Worm (Caenorhabditis elegans) whole organism, L4 larva: Measurements from ENCODE around the gene srh-199.

Source experiments
- D1046.2 ChIP-seq: fragments of 200-800 bp; sonication (Bioruptor generic); IDR thresholded peaks from 2 replicates; pipeline ENCODE4 v1.3.6; 2022; ENCODE audit warnings: missing genetic modification characterization, missing compliant biosample characterization
- F26F4.8 ChIP-seq: fragments of 200-800 bp; sonication (Bioruptor generic); conservative IDR thresholded peaks from 2 replicates; pipeline ENCODE4 v1.3.6; 2022; ENCODE audit warnings: missing genetic modification characterization, missing compliant biosample characterization
- ceh-32 ChIP-seq: sonication (generic microtip); optimal IDR thresholded peaks from 2 replicates; lab custom pipeline; 2016; ENCODE audit warnings: mild to moderate bottlenecking, missing genetic modification characterization, missing compliant biosample characterization; ENCODE audit not compliant: poor library complexity
- ceh-82 ChIP-seq: sonication (generic microtip); optimal IDR thresholded peaks from 2 replicates; lab custom pipeline; 2017; ENCODE audit warnings: missing biosample characterization, missing genetic modification characterization
- dmd-6 ChIP-seq: fragments of 200-800 bp; sonication (Bioruptor generic); IDR thresholded peaks from 2 replicates; pipeline ENCODE4 v1.3.6; 2022; ENCODE audit warnings: missing genetic modification reagents, missing genetic modification characterization, missing compliant biosample characterization
- dmd-9 ChIP-seq: fragments of 200-800 bp; sonication (Bioruptor generic); IDR thresholded peaks from 2 replicates; pipeline ENCODE4 v1.3.6; 2022; ENCODE audit warnings: missing genetic modification reagents, missing genetic modification characterization, missing compliant biosample characterization
- hlh-11 ChIP-seq: fragments of 200-800 bp; sonication (Bioruptor generic); optimal IDR thresholded peaks from 2 replicates; lab custom pipeline; 2018; ENCODE audit warnings: mild to moderate bottlenecking, missing genetic modification characterization, missing compliant biosample characterization
- lin-38 ChIP-seq: fragments of 200-800 bp; sonication (Bioruptor generic); IDR thresholded peaks from 2 replicates; pipeline ENCODE4 v1.3.6; 2022; ENCODE audit warnings: missing genetic modification reagents, missing genetic modification characterization, missing compliant biosample characterization
- lir-3 ChIP-seq: sonication (generic microtip); optimal IDR thresholded peaks from 2 replicates; lab custom pipeline; 2016; ENCODE audit warnings: mild to moderate bottlenecking, missing genetic modification characterization, missing compliant biosample characterization
- madf-5 ChIP-seq, 2 experiments: fragments of 200-800 bp; sonication (Bioruptor generic); IDR thresholded peaks; 2 replicates each; pipeline ENCODE4 v1.3.6; 2022; ENCODE audit warnings: missing compliant biosample characterization in 2 of 2, missing genetic modification characterization in 2 of 2
- mdt-29 ChIP-seq: fragments of 200-800 bp; sonication (Bioruptor generic); IDR thresholded peaks from 2 replicates; pipeline ENCODE4 v1.3.6; 2022; ENCODE audit warnings: missing genetic modification reagents, missing genetic modification characterization, missing compliant biosample characterization
- nhr-11 ChIP-seq: fragments of 150-350 bp; optimal IDR thresholded peaks from 2 replicates; lab custom pipeline; 2014; ENCODE audit warnings: missing biosample characterization, missing genetic modification characterization
- nhr-237 ChIP-seq: sonication (generic microtip); optimal IDR thresholded peaks from 2 replicates; lab custom pipeline; 2017; ENCODE audit warnings: missing biosample characterization, missing genetic modification characterization
- nhr-41 ChIP-seq: fragments of 200-800 bp; sonication (Bioruptor generic); IDR thresholded peaks from 2 replicates; pipeline ENCODE4 v1.3.6; 2022; ENCODE audit warnings: missing genetic modification reagents, missing genetic modification characterization, missing compliant biosample characterization
- nhr-76 ChIP-seq: fragments of 150-350 bp; optimal IDR thresholded peaks from 2 replicates; lab custom pipeline; 2014; ENCODE audit warnings: missing biosample characterization, missing genetic modification characterization
- nhr-77 ChIP-seq: fragments of 150-350 bp; optimal IDR thresholded peaks from 2 replicates; lab custom pipeline; 2014; ENCODE audit warnings: missing biosample characterization, missing genetic modification characterization
- snpc-1.2 ChIP-seq: fragments of 200-800 bp; sonication (Bioruptor generic); IDR thresholded peaks from 2 replicates; pipeline ENCODE4 v1.3.6; 2022; ENCODE audit warnings: missing genetic modification reagents, missing genetic modification characterization, missing compliant biosample characterization
- tag-97 ChIP-seq: fragments of 200-800 bp; sonication (Bioruptor generic); IDR thresholded peaks from 2 replicates; pipeline ENCODE4 v1.3.6; 2022; ENCODE audit warnings: missing genetic modification characterization, missing compliant biosample characterization
- unc-62 ChIP-seq, 3 experiments: fragments of 150-350 bp in 1 of 3; sonication (generic microtip); optimal IDR thresholded peaks in 2 of 3; peaks in 1 of 3; 1 replicate in 1 of 3; 2 replicates in 2 of 3; lab custom pipeline; 2014 to 2017; ENCODE audit warnings: missing biosample characterization in 3 of 3, missing genetic modification characterization in 3 of 3, missing genetic modification reagents in 3 of 3, missing genotype in 1 of 3
- zfp-2 ChIP-seq: sonication (generic microtip); optimal IDR thresholded peaks from 2 replicates; lab custom pipeline; 2016; ENCODE audit warnings: mild to moderate bottlenecking, missing genetic modification characterization, missing compliant biosample characterization
- zfp-3 ChIP-seq: fragments of 200-800 bp; sonication (Bioruptor generic); conservative IDR thresholded peaks from 2 replicates; pipeline ENCODE4 v1.3.6; 2022; ENCODE audit warnings: missing genetic modification reagents, missing genetic modification characterization, missing compliant biosample characterization
- zip-2 ChIP-seq: fragments of 150-350 bp; optimal IDR thresholded peaks from 2 replicates; lab custom pipeline; 2014; ENCODE audit warnings: missing biosample characterization, missing genetic modification characterization

Gene srh-199

DNA sequence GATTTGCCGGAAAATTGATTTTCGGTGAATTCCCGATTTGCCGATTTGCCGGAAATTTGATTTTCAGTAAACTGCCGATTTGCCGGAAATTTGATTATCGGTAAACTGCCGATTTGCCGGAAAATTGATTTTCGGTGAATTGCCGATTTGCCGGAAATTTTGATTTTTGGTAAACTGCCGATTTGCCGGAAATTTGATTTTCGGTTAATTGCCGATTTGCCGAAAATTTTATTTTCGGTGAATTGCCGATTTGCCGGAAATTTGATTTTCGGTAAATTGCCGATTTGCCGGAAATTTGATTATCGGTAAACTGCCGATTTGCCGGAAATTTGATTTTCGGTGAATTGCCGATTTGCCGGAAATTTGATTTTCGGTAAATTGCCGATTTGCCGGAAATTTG, 38.9 kb downstream of the srh-199 start:
- TF ChIP-seq D1046.2 (GFP tag; lab: Robert Waterston, UW) (peak; percentile 70; the same call in 1 of the 2 replicates), tag-97 (GFP tag; lab: Robert Waterston, UW) (0 out of 2 replicates have a peak, but pooled peaks have one; percentile 57), madf-5 (GFP tag; IDR thresholded peaks at IDR 0.05; lab: Robert Waterston, UW) (0 out of 4 replicates have a peak, but pooled peaks of 1 of the 2 experiments have one; percentile 51), F26F4.8 (GFP tag; lab: Robert Waterston, UW) (0 out of 2 replicates have a peak, but pooled peaks have one; percentile 12), dmd-9 (GFP tag; lab: Robert Waterston, UW) (0 out of 2 replicates have a peak, but pooled peaks have one; percentile 34)

DNA sequence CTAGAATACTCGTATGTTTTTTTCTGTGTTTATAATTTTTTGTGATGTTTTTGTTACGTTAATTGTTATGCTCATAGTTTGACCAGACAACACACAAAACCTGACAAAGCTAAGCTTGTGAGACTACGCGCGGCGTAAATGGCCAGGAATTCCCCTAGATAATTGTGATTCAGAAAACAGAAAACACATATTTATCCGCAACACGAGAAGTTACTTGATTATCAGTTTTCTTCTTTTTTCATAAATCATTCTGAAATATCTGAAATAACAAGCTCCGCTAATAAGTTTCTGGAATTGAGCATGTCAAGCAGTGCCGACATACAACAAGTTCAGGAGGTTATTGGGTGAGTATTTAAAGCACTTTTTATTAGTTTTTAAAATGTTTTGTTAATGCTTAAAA, 40.4 kb downstream of the srh-199 start, which contains the start of gene srw-100:
Gene srw-100, plus strand, starts transcription at position 301 of the 400 bp plus-strand sequence.
- TF ChIP-seq unc-62 (GFP tag; optimal IDR thresholded peaks at IDR 0.05 in 1 of 2; lab: Kevin White, UChicago) (no peak), unc-62 (tag; optimal IDR thresholded peaks at IDR 0.05; lab: Kevin White, UChicago) (no peak), zfp-3 (GFP tag; lab: Robert Waterston, UW) (no peak), F26F4.8 (GFP tag; lab: Robert Waterston, UW) (no peak), nhr-41 (GFP tag; lab: Robert Waterston, UW) (no peak), nhr-76 (tag; lab: Kevin White, UChicago) (no peak)

DNA sequence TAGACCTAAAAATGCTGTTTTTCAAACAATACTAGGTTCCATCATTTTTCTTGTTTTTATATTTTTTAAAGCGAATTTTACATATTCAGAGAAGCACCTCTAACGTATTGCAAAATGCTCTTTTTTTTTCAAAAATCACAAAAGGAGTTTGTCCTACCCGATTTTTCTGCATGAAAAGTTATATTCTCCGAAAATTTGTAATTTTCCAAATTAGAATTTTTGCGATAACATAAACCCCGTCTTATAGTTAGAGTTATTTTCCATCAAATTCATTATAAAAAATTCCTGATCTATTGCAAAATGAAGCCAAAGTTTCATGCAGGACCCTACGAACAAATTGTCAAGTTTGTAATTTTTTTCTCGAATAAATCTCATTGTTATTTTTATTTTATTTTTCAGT, 42.9 kb downstream of the srh-199 start, which contains the start of gene srw-99:
Gene srw-99, plus strand, starts transcription at position 301 of the 400 bp plus-strand sequence.
- TF ChIP-seq nhr-11: no peak
- no peak for TF ChIP-seq zfp-2 (tag; lab: Kevin White, UChicago)
- TF ChIP-seq dmd-6 (GFP tag; lab: Robert Waterston, UW): no peak
- TF ChIP-seq nhr-237: no peak
- no peak for TF ChIP-seq zip-2
- no peak for TF ChIP-seq lir-3 (tag; lab: Kevin White, UChicago)
- no peak for TF ChIP-seq lin-38 (GFP tag; lab: Robert Waterston, UW)
- no peak for TF ChIP-seq mdt-29 (GFP tag; lab: Robert Waterston, UW)
- TF ChIP-seq nhr-77 (tag; lab: Kevin White, UChicago): no peak
- TF ChIP-seq hlh-11: no peak
- no peak for TF ChIP-seq ceh-32 (tag; lab: Kevin White, UChicago)
- TF ChIP-seq ceh-82 (tag; lab: Kevin White, UChicago): no peak

DNA sequence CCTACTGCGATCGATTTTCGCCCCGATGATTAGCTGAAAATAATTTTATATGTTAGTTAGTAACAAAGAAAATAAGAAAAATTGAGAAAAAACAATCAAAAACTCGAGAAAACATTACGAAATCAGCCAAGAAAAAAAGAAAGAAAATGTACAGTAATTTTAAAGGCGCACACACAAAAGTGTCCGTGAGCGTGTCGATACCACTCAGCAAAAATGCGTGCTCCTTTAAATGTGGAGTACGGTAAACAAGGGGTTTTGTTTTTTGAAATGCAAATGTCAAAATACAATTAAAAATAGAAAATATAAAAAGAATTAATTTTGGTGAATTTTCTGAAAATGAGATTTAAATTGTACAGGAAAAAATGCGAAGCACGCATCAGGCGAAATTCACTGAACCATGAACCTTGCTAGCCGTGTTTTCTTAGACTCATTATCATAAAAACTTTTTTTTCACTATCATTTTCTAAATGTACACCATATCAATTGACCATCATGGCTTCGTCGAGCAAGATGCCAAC, 49.7 kb downstream of the srh-199 start, which contains the start of gene srw-90:
Gene srw-90, plus strand, starts transcription at position 468 of the 518 bp plus-strand sequence.
- TF ChIP-seq nhr-41 (GFP tag; lab: Robert Waterston, UW) (no peak), snpc-1.2 (GFP tag; lab: Robert Waterston, UW) (0 out of 2 replicates have a peak, but pooled peaks have one; percentile 17)
